Fruit fly (Drosophila melanogaster) whole organism, wandering third instar larva: Measurements from ENCODE around the gene CG32536.
A peak's percentile ranks its signal among the peaks of the same experiment; 100 is the strongest.

ENCODE experiments used
- CG32264 ChIP-seq: fragments of 200-800 bp; sonication (Bioruptor generic); optimal IDR thresholded peaks from 2 replicates; lab custom pipeline; 2016; ENCODE audit warnings: missing biosample characterization, missing genetic modification characterization
- CrebA ChIP-seq: fragments of 200-800 bp; sonication (Bioruptor generic); optimal IDR thresholded peaks from 2 replicates; lab custom pipeline; 2016; ENCODE audit warnings: missing biosample characterization, mild to moderate bottlenecking, missing genetic modification characterization, borderline replicate concordance
- Dfd ChIP-seq: fragments of >200 bp; optimal IDR thresholded peaks from 2 replicates; lab custom pipeline; 2017; ENCODE audit warnings: missing biosample characterization, missing genetic modification characterization
- Dif ChIP-seq: fragments of 200-275, 200-300 bp; sonication (Bioruptor generic); optimal IDR thresholded peaks from 2 replicates; lab custom pipeline; 2018; ENCODE audit warnings: missing biosample characterization, missing genetic modification characterization; ENCODE audit not compliant: partially characterized antibody
- GATAd ChIP-seq: sonication (Bioruptor generic); optimal IDR thresholded peaks from 2 replicates; lab custom pipeline; 2016; ENCODE audit warnings: missing biosample characterization, missing genetic modification characterization
- HLH106 ChIP-seq: fragments of 200-800 bp; optimal IDR thresholded peaks from 3 replicates; lab custom pipeline; 2019; ENCODE audit warnings: missing biosample characterization, mild to moderate bottlenecking, missing genetic modification characterization, moderate library complexity
- Hnf4 ChIP-seq: fragments of 200-800 bp; sonication (Bioruptor generic); optimal IDR thresholded peaks from 2 replicates; lab custom pipeline; 2016; ENCODE audit warnings: missing biosample characterization, mild to moderate bottlenecking, missing genetic modification characterization
- Hr83 ChIP-seq: fragments of 200-300 bp; sonication (Bioruptor generic); optimal IDR thresholded peaks from 2 replicates; lab custom pipeline; 2016; ENCODE audit warnings: missing biosample characterization, mild to moderate bottlenecking, missing genetic modification characterization, moderate library complexity; ENCODE audit not compliant: poor library complexity, severe bottlenecking
- Jra ChIP-seq: sonication (Bioruptor generic); optimal IDR thresholded peaks from 2 replicates; lab custom pipeline; 2016; ENCODE audit warnings: missing biosample characterization, missing genetic modification characterization
- Mio ChIP-seq: sonication (Bioruptor generic); optimal IDR thresholded peaks from 2 replicates; lab custom pipeline; 2016; ENCODE audit warnings: missing biosample characterization, missing genetic modification characterization
- Myc ChIP-seq: fragments of >200 bp; optimal IDR thresholded peaks from 2 replicates; lab custom pipeline; 2017
- OdsH ChIP-seq: fragments of 200-800 bp; sonication (Bioruptor generic); optimal IDR thresholded peaks from 2 replicates; lab custom pipeline; 2016; ENCODE audit warnings: missing biosample characterization, mild to moderate bottlenecking, missing genetic modification characterization
- Rel ChIP-seq, 2 experiments: fragments of 200-800 bp; sonication (Bioruptor generic) in 1 of 2; optimal IDR thresholded peaks; 2 replicates in 1 of 2; 3 replicates in 1 of 2; lab custom pipeline; 2016 to 2019; ENCODE audit warnings: mild to moderate bottlenecking in 2 of 2, missing biosample characterization in 2 of 2, missing genetic modification characterization in 2 of 2, moderate library complexity in 1 of 2
- Sp1 ChIP-seq: fragments of 200-800 bp; sonication (Bioruptor generic); optimal IDR thresholded peaks from 3 replicates; lab custom pipeline; 2019; ENCODE audit warnings: missing biosample characterization, mild to moderate bottlenecking, missing genetic modification characterization, moderate library complexity
- Vsx2 ChIP-seq: fragments of 200-300, 225-300 bp; sonication (Bioruptor generic); optimal IDR thresholded peaks from 2 replicates; lab custom pipeline; 2018; ENCODE audit warnings: missing biosample characterization, missing genetic modification characterization; ENCODE audit not compliant: partially characterized antibody
- br ChIP-seq: fragments of 200-800 bp; sonication (Bioruptor generic); optimal IDR thresholded peaks from 2 replicates; lab custom pipeline; 2016; ENCODE audit warnings: missing biosample characterization, missing genetic modification characterization
- brk ChIP-seq: fragments of 200-800 bp; sonication (Bioruptor generic); optimal IDR thresholded peaks from 2 replicates; lab custom pipeline; 2016; ENCODE audit warnings: missing biosample characterization, mild to moderate bottlenecking, missing genetic modification characterization
- dl ChIP-seq, 2 experiments: fragments of 175-275, 200-275 bp in 1 of 2; fragments of 200-275 bp in 1 of 2; sonication (Bioruptor generic); optimal IDR thresholded peaks; lab custom pipeline; 2018; ENCODE audit warnings: mild to moderate bottlenecking in 2 of 2, missing biosample characterization in 2 of 2, missing genetic modification characterization in 2 of 2, moderate library complexity in 2 of 2; ENCODE audit not compliant: partially characterized antibody in 2 of 2, insufficient read depth in 1 of 2
- dmrt93B ChIP-seq: fragments of 200-800 bp; sonication (Bioruptor generic); optimal IDR thresholded peaks from 2 replicates; lab custom pipeline; 2018; ENCODE audit warnings: missing biosample characterization, mild to moderate bottlenecking, missing genetic modification characterization
- dsf ChIP-seq: sonication (Bioruptor generic); optimal IDR thresholded peaks from 2 replicates; lab custom pipeline; 2016; ENCODE audit warnings: missing biosample characterization, missing genetic modification characterization, borderline replicate concordance
- ey ChIP-seq: fragments of 200-800 bp; sonication (Bioruptor generic); optimal IDR thresholded peaks from 2 replicates; lab custom pipeline; 2016; ENCODE audit warnings: missing biosample characterization, missing genetic modification characterization
- fru ChIP-seq: fragments of 200-800 bp; sonication (Bioruptor generic); optimal IDR thresholded peaks from 3 replicates; lab custom pipeline; 2016; ENCODE audit warnings: missing biosample characterization, mild to moderate bottlenecking, missing genetic modification characterization
- h ChIP-seq: fragments of 200-800 bp; sonication (Bioruptor generic); optimal IDR thresholded peaks from 3 replicates; lab custom pipeline; 2016; ENCODE audit warnings: missing biosample characterization, mild to moderate bottlenecking, missing genetic modification characterization
- jim ChIP-seq: fragments of 175-275, 200-325 bp; sonication (Bioruptor generic); optimal IDR thresholded peaks from 2 replicates; lab custom pipeline; 2016; ENCODE audit warnings: missing biosample characterization, mild to moderate bottlenecking, missing genetic modification characterization
- rgr ChIP-seq: fragments of 200-800 bp; sonication (Bioruptor generic); optimal IDR thresholded peaks from 3 replicates; lab custom pipeline; 2016; ENCODE audit warnings: missing biosample characterization, mild to moderate bottlenecking, missing genetic modification characterization
- sv ChIP-seq: fragments of 200-800 bp; sonication (Bioruptor generic); optimal IDR thresholded peaks from 3 replicates; lab custom pipeline; 2016; ENCODE audit warnings: missing biosample characterization, missing genetic modification characterization
- tai ChIP-seq: sonication (Bioruptor generic); optimal IDR thresholded peaks from 2 replicates; lab custom pipeline; 2016; ENCODE audit warnings: missing biosample characterization, missing genetic modification characterization
- usp ChIP-seq: fragments of >200 bp; optimal IDR thresholded peaks from 2 replicates; lab custom pipeline; 2017; ENCODE audit warnings: missing biosample characterization, missing genetic modification characterization

The CG32536 gene

DNA sequence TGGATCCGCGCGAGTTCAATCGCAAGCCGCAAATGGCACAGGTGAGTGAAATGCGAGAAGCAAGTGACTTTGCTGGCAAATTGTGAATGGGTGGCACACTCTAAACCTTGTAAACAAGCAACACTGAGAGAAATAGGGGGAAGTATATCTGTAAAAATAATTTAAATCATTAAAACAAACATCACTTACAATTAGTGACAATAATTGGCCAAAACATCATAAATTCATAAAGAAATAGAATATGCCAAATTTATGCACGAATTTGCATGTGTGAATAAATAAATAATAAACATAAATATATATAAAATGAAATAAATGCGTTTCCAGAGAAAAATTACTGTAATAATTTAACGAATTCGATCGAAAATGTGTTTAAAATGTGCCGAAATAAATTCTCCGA lies 14.1 kb downstream of the CG32536 start:
- TF ChIP-seq Mio (GFP tag; lab: Kevin White, UChicago) (no peak), HLH106 (peak; percentile 14), dl (GFP tag; optimal IDR thresholded peaks at IDR 0.05; lab: Kevin White, UChicago; ENCODE audit: insufficient read depth in 1 of 2, partially characterized antibody in 2 of 2) (no peak), dmrt93B (GFP tag; lab: Kevin White, UChicago) (no peak)
- TF ChIP-seq, all 38 proteins: peak for 1

DNA sequence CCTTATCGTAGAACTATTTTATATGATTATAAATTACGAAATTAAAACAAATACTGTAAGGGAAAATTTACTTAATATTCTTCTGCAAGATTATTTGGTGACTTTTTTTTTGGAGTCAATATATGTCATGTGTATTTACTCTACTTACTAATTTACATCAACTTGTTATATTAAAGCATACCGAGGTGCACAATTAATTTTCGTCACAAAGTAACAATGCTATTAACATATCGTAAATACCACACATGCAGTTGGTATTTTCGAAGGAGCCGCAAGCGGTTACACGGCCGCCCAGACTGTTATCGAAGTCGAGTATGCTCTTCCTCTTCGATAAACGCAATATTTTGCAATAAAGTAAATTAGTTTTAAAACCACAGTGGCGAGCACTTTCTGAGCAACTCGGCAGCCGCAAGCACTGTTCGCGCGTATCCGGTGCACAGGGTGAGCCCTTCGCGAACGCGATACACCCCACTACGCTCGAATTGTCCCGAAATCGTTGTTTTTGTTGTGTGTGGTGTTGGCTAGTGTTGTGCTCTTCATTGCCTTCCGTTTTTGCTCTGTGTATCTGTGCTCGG lies 15.1 kb downstream of the CG32536 start, which contains the start of gene Vav:
Gene Vav, plus strand, starts transcription at position 293 of the 575 bp plus-strand sequence.
- TF ChIP-seq fru = no peak
- TF ChIP-seq CG32264 = no peak
- TF ChIP-seq Myc (lab: Kevin White, UChicago) = no peak
- no peak for TF ChIP-seq Rel (GFP tag; optimal IDR thresholded peaks at IDR 0.05; lab: Kevin White, UChicago)
- no peak for TF ChIP-seq Rel (tag; optimal IDR thresholded peaks at IDR 0.05; lab: Kevin White, UChicago)
- no peak for TF ChIP-seq OdsH (GFP tag; lab: Kevin White, UChicago)
- TF ChIP-seq Sp1 (GFP tag; lab: Kevin White, UChicago) = no peak
- TF ChIP-seq rgr (GFP tag; lab: Kevin White, UChicago) = no peak
- TF ChIP-seq Jra (GFP tag; lab: Kevin White, UChicago) = no peak
- TF ChIP-seq ey (GFP tag; lab: Kevin White, UChicago) = no peak
- TF ChIP-seq Mio (GFP tag; lab: Kevin White, UChicago) = no peak
- TF ChIP-seq Hr83 (GFP tag; lab: Kevin White, UChicago) = no peak
- TF ChIP-seq jim (GFP tag; lab: Kevin White, UChicago) = no peak
- TF ChIP-seq br (GFP tag; lab: Kevin White, UChicago) = no peak
- TF ChIP-seq GATAd = no peak
- TF ChIP-seq Hnf4 = no peak
- TF ChIP-seq HLH106 = no peak
- no peak for TF ChIP-seq sv
- no peak for TF ChIP-seq Vsx2 (GFP tag; lab: Kevin White, UChicago)
- TF ChIP-seq dsf (GFP tag; lab: Kevin White, UChicago) = no peak
- TF ChIP-seq, all 38 proteins: peak for 0

DNA sequence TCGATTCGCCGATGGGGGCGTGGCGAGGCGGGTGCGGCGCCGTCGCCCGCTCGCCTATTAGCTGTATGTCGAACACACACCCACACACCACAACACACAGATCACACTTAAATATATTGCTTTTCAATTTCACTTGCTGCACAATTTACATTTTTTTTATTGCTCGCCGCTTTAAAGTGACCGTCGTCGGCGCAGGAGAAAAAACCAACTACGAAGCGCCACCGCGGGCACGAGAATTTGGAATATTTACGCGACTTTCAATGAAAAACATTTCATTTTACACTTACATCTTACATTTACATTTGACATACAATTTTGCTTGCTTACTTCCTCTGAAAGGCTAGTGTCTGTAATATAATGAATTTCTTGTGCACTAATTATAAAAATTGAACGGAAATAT lies 15.6 kb downstream of the CG32536 start, which contains the start of gene rictor:
Gene rictor, minus strand, starts transcription at position 170 of the 400 bp plus-strand sequence.
- TF ChIP-seq Mio (GFP tag; lab: Kevin White, UChicago) (no peak), jim (GFP tag; lab: Kevin White, UChicago) (no peak), br (GFP tag; lab: Kevin White, UChicago) (no peak), dsf (GFP tag; lab: Kevin White, UChicago) (no peak), OdsH (GFP tag; lab: Kevin White, UChicago) (no peak), usp (GFP tag; lab: Kevin White, UChicago) (no peak), brk (GFP tag; lab: Kevin White, UChicago) (no peak), Jra (GFP tag; lab: Kevin White, UChicago) (no peak)

DNA sequence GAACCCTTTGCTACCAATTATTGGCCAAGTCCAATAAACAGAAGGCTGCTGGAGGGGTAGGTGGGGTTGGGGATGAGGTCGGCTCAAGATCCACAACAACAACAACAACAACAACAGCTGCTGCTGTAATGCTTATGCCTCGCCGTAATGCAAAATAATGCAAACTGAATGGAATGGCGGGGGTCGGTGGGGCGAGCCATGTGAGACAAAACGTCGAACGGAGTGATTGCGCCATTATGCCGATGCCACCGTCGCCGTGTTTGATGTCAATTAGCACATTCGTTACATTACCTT lies 16.1 kb downstream of the CG32536 start:
- TF ChIP-seq ey (GFP tag; lab: Kevin White, UChicago) (no peak), CrebA (GFP tag; lab: Kevin White, UChicago) (no peak), Dif (no peak), Rel (GFP tag; optimal IDR thresholded peaks at IDR 0.05; lab: Kevin White, UChicago) (no peak), Rel (tag; optimal IDR thresholded peaks at IDR 0.05; lab: Kevin White, UChicago) (no peak), Mio (GFP tag; lab: Kevin White, UChicago) (no peak), Sp1 (GFP tag; lab: Kevin White, UChicago) (no peak), GATAd (no peak), Hnf4 (no peak), Dfd (GFP tag; lab: Kevin White, UChicago) (no peak), tai (GFP tag; lab: Kevin White, UChicago) (no peak), Myc (lab: Kevin White, UChicago) (no peak), h (no peak)
